Worm (Caenorhabditis elegans): Measurements from ENCODE around the gene K09C4.7.

DNA sequence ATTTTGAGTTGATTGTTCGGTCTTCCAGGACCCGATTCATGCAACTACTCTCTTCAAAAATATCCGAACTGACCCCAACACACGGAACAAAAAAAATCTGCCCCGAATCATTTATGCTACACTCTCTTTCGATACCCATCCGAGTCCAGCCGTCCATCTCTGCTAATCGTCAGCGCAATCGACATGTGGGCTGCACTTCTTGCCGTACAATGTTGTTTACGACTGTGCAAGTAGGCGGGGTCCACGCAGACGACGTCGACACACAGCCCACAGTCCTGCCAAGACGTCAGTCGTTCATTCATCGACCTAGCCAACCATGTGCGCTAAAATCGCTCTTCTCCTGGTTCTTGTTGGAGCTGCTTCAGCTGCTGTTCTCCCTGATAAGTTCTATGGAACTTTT is 13.8 kb upstream of the K09C4.7 start, which contains the start of gene lbp-1:
- no peak for TF ChIP-seq dao-5 (tag; optimal IDR thresholded peaks at IDR 0.05)
- TF ChIP-seq him-1 (tag; optimal IDR thresholded peaks at IDR 0.05): no peak
- no peak for TF ChIP-seq W03F9.2 (tag; optimal IDR thresholded peaks at IDR 0.05)
